Worm (Caenorhabditis elegans): Measurements from ENCODE around the gene nspb-2.

Gene nspb-2

DNA sequence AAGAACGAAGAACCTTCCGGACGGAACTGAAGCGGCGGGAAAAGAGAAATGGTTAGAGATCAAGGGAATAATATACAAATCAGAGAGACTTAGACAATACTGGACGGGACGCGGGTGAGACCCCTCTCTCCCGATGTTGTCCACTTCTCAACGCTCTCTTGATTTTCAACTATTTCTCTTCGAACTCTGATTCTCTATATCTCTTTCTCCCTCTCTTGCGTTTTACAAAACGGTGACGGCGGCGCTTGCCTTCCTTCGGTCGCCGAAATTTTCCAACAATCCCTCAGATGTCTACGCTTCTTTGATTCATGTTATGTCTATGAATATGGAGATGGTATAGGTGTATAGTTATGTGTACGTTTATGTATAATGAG is 14.8 kb upstream of the nspb-2 start (continued):
- TF ChIP-seq unc-30 (tag; optimal IDR thresholded peaks at IDR 0.05) (no peak), vab-15 (tag; optimal IDR thresholded peaks at IDR 0.05) (no peak), lin-35 (GFP tag; optimal IDR thresholded peaks at IDR 0.05) (peak; percentile 46 to 65), snu-23 (GFP tag; optimal IDR thresholded peaks at IDR 0.05) (peak; percentile 78), jun-1 (tag; optimal IDR thresholded peaks at IDR 0.05) (no peak), egl-13 (tag; optimal IDR thresholded peaks at IDR 0.05) (no peak), nhr-90 (tag; optimal IDR thresholded peaks at IDR 0.05; ENCODE audit: poor library complexity) (peak; percentile 65), nhr-19 (GFP tag; conservative IDR thresholded peaks at IDR 0.05) (peak; percentile 31; the same call in 1 of the 2 replicates), nhr-47 (tag; optimal IDR thresholded peaks at IDR 0.05) (peak; percentile 47), hlh-4 (tag; optimal IDR thresholded peaks at IDR 0.05) (no peak), nhr-85 (tag) (peak; percentile 92), nhr-71 (tag; optimal IDR thresholded peaks at IDR 0.05) (peak; percentile 77), tbx-2 (tag; optimal IDR thresholded peaks at IDR 0.05) (peak; percentile 22), snpc-4 (tag; optimal IDR thresholded peaks at IDR 0.05) (no peak), C04F5.9 (tag; optimal IDR thresholded peaks at IDR 0.05) (no peak), nhr-84 (tag; optimal IDR thresholded peaks at IDR 0.05) (no peak), ceh-82 (tag; optimal IDR thresholded peaks at IDR 0.05) (peak; percentile 2 to 13 (median 7)), unc-86 (tag; optimal IDR thresholded peaks at IDR 0.05) (no peak), tlp-1 (tag; optimal IDR thresholded peaks at IDR 0.05) (no peak), unc-130 (tag; optimal IDR thresholded peaks at IDR 0.05) (no peak), nhr-11 (tag; optimal IDR thresholded peaks at IDR 0.05) (no peak)

DNA sequence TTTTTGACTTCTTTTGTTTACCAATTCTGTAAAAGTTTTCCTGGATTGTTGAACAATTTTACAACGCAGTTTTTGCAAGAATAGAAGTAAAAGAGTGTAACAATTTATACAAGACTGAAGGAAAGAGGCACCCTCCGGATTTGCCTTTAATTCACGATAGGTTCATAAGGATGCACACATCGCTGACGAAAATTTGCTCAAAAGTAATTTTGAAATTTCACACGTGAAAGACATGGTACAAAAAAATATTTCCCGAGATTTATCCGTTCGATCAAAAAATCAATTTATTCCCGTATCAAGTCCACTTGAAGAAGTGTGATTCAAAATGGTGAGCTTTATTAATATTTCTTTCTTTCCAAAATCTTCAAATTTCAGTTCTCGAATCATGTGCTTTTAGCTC is 13.6 kb upstream of the nspb-2 start, which contains the start of gene C43G2.3:
C43G2.3 (plus strand) TSS at position 301 of the 400 bp plus-strand sequence.
- no peak for TF ChIP-seq unc-62 (GFP tag; optimal IDR thresholded peaks at IDR 0.05)
- no peak for TF ChIP-seq unc-130 (tag; optimal IDR thresholded peaks at IDR 0.05)
- no peak for TF ChIP-seq skn-1 (tag; optimal IDR thresholded peaks at IDR 0.05)
- TF ChIP-seq pag-3 (tag; optimal IDR thresholded peaks at IDR 0.05; ENCODE audit: borderline replicate concordance, insufficient read depth): no peak
- no peak for TF ChIP-seq ceh-90 (tag; optimal IDR thresholded peaks at IDR 0.05)
- TF ChIP-seq C16A3.4 (tag; optimal IDR thresholded peaks at IDR 0.05): no peak
- no peak for TF ChIP-seq C04F5.9 (tag; optimal IDR thresholded peaks at IDR 0.05)
- TF ChIP-seq sup-37 (GFP tag; optimal IDR thresholded peaks at IDR 0.05): no peak
- TF ChIP-seq tlp-1 (tag; optimal IDR thresholded peaks at IDR 0.05): no peak

DNA sequence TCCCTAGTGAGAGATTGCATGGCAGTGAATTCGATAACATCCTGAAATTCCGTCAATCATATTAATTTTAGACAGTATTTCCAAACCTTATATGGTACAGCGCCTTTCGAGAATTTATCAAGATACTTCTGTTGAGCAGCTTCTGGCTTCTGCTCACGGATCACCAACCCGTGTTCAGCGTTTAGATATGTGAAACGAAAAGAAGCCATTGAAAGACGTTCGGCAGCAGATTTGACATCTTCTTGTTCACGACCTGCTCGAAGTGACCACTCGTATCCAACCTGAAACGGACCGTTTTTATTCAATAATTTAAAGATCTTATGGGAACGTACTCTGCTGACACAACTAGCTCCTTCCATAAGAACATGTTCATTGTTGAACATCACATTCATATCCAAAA is 9.8 kb upstream of the nspb-2 start:
- TF ChIP-seq lsy-2 (tag; optimal IDR thresholded peaks at IDR 0.05) (no peak), nhr-11 (tag; optimal IDR thresholded peaks at IDR 0.05) (no peak), ztf-11 (tag; optimal IDR thresholded peaks at IDR 0.05) (no peak), snpc-4 (tag; optimal IDR thresholded peaks at IDR 0.05) (no peak)

DNA sequence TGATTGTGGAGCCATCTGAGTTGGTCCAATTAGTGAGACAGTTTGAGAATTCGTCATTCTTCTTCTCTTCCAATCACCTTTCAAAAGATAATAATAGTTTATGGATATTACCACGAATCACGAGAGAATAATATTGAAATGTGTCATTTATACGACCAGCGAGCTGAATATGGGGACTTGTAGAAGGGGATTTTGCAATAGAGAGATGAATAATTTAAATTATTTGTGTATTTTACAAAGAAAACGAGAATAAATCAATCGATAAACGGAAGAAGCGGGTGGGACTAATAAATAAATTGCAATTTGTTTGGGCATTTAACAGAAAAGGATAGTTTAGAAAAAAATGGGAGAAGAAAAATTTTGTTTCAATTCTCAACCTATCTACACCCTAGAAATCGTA is 8.9 kb upstream of the nspb-2 start, which contains the start of gene odr-8:
odr-8 (minus strand) TSS at position 101 of the 400 bp plus-strand sequence.
- TF ChIP-seq mef-2 (tag; optimal IDR thresholded peaks at IDR 0.05): no peak
- TF ChIP-seq nhr-84 (tag; optimal IDR thresholded peaks at IDR 0.05): no peak
- no peak for TF ChIP-seq unc-62 (GFP tag; optimal IDR thresholded peaks at IDR 0.05)
- TF ChIP-seq nhr-71 (tag; optimal IDR thresholded peaks at IDR 0.05): no peak
- TF ChIP-seq swsn-7 (tag; optimal IDR thresholded peaks at IDR 0.05): no peak
- no peak for TF ChIP-seq aha-1 (tag; optimal IDR thresholded peaks at IDR 0.05)
- TF ChIP-seq jun-1 (tag; optimal IDR thresholded peaks at IDR 0.05): no peak
- no peak for TF ChIP-seq lin-35 (GFP tag; optimal IDR thresholded peaks at IDR 0.05)
- TF ChIP-seq alr-1 (tag; optimal IDR thresholded peaks at IDR 0.05; ENCODE audit: borderline replicate concordance): no peak
- TF ChIP-seq rnt-1 (tag; optimal IDR thresholded peaks at IDR 0.05): no peak
- TF ChIP-seq efl-3 (GFP tag; optimal IDR thresholded peaks at IDR 0.05): no peak
- TF ChIP-seq fkh-10 (GFP tag; optimal IDR thresholded peaks at IDR 0.05): no peak
